Worm (Caenorhabditis elegans) whole organism, L3 larva: Measurements from ENCODE around the gene C52D10.3.

Experiments used
- R02D3.7 ChIP-seq: fragments of 150-350 bp; optimal IDR thresholded peaks from 2 replicates; lab custom pipeline; 2014; ENCODE audit warnings: missing biosample characterization, missing genetic modification characterization
- ama-1 ChIP-seq: fragments of 150-350 bp; optimal IDR thresholded peaks from 2 replicates; lab custom pipeline; 2018
- ceh-28 ChIP-seq: fragments of 150-350 bp; optimal IDR thresholded peaks from 2 replicates; lab custom pipeline; 2014; ENCODE audit warnings: missing biosample characterization, missing genetic modification reagents, missing genetic modification characterization
- ceh-82 ChIP-seq: fragments of 150-350 bp; optimal IDR thresholded peaks from 2 replicates; lab custom pipeline; 2014; ENCODE audit warnings: missing biosample characterization, missing genetic modification characterization
- egl-27 ChIP-seq: sonication (generic microtip); optimal IDR thresholded peaks from 4 replicates; lab custom pipeline; 2017; ENCODE audit warnings: missing biosample characterization, missing genetic modification reagents, missing genetic modification characterization
- egl-5 ChIP-seq: fragments of 150-350 bp; optimal IDR thresholded peaks from 2 replicates; lab custom pipeline; 2017; ENCODE audit warnings: missing biosample characterization, missing genetic modification reagents, missing genetic modification characterization, inconsistent platforms
- elt-1 ChIP-seq: fragments of 150-350 bp; optimal IDR thresholded peaks from 2 replicates; lab custom pipeline; 2014; ENCODE audit warnings: missing biosample characterization, missing genetic modification characterization
- elt-2 ChIP-seq: sonication (generic microtip); optimal IDR thresholded peaks from 2 replicates; lab custom pipeline; 2016; ENCODE audit warnings: missing genetic modification reagents, mild to moderate bottlenecking, missing genetic modification characterization, missing compliant biosample characterization
- elt-3 ChIP-seq, 3 experiments: fragments of 150-350 bp in 1 of 3; sonication (generic microtip) in 2 of 3; optimal IDR thresholded peaks; 2 replicates in 2 of 3; 4 replicates in 1 of 3; lab custom pipeline; 2014 to 2017; ENCODE audit warnings: missing biosample characterization in 3 of 3, missing genetic modification characterization in 3 of 3
- eor-1 ChIP-seq, 2 experiments: fragments of 150-350 bp; optimal IDR thresholded peaks; 2 replicates each; lab custom pipeline; 2014 to 2018; ENCODE audit warnings: missing biosample characterization in 2 of 2, missing genetic modification characterization in 2 of 2
- fkh-2 ChIP-seq: fragments of 150-350 bp; optimal IDR thresholded peaks from 2 replicates; lab custom pipeline; 2014; ENCODE audit warnings: missing biosample characterization, missing genetic modification reagents, missing genetic modification characterization
- fos-1 ChIP-seq: fragments of 150-350 bp; optimal IDR thresholded peaks from 2 replicates; lab custom pipeline; 2014; ENCODE audit warnings: missing biosample characterization, missing genetic modification characterization
- jun-1 ChIP-seq: fragments of 150-350 bp; optimal IDR thresholded peaks from 2 replicates; lab custom pipeline; 2014; ENCODE audit warnings: missing biosample characterization, missing genetic modification reagents, missing genetic modification characterization
- lin-15B ChIP-seq: fragments of 150-350 bp; optimal IDR thresholded peaks from 2 replicates; lab custom pipeline; 2014; ENCODE audit warnings: missing biosample characterization, missing genetic modification characterization
- lsy-12 ChIP-seq: sonication (generic microtip); optimal IDR thresholded peaks from 2 replicates; lab custom pipeline; 2016; ENCODE audit warnings: mild to moderate bottlenecking, missing genetic modification characterization, missing compliant biosample characterization
- mdl-1 ChIP-seq: fragments of 150-350 bp; optimal IDR thresholded peaks from 2 replicates; lab custom pipeline; 2014; ENCODE audit warnings: missing biosample characterization, missing genetic modification characterization
- mml-1 ChIP-seq: fragments of 150-350 bp; sonication (generic microtip); optimal IDR thresholded peaks from 3 replicates; lab custom pipeline; 2014; ENCODE audit warnings: missing biosample characterization, missing genetic modification characterization
- nfya-1 ChIP-seq: sonication (generic microtip); optimal IDR thresholded peaks from 2 replicates; lab custom pipeline; 2017; ENCODE audit warnings: missing genetic modification characterization, mild to moderate bottlenecking, missing compliant biosample characterization, antibody characterized with exemption, moderate library complexity; ENCODE audit not compliant: insufficient read depth
- nhr-11 ChIP-seq: fragments of 150-350 bp; optimal IDR thresholded peaks from 2 replicates; lab custom pipeline; 2014; ENCODE audit warnings: missing biosample characterization, missing genetic modification characterization
- nhr-23 ChIP-seq: fragments of 150-350 bp; optimal IDR thresholded peaks from 2 replicates; lab custom pipeline; 2014; ENCODE audit warnings: missing biosample characterization, missing genetic modification reagents, missing genetic modification characterization
- nhr-237 ChIP-seq: fragments of 150-350 bp; optimal IDR thresholded peaks from 2 replicates; lab custom pipeline; 2014; ENCODE audit warnings: missing biosample characterization, missing genetic modification characterization
- nhr-25 ChIP-seq: sonication (generic microtip); optimal IDR thresholded peaks from 2 replicates; lab custom pipeline; 2017; ENCODE audit warnings: missing biosample characterization, missing genetic modification characterization
- nhr-43 ChIP-seq: sonication (generic microtip); optimal IDR thresholded peaks from 2 replicates; lab custom pipeline; 2016; ENCODE audit warnings: mild to moderate bottlenecking, missing genetic modification characterization, missing compliant biosample characterization; ENCODE audit not compliant: poor library complexity, severe bottlenecking
- nhr-67 ChIP-seq: fragments of 150-350 bp; optimal IDR thresholded peaks from 2 replicates; lab custom pipeline; 2014; ENCODE audit warnings: missing biosample characterization, missing genetic modification characterization
- nhr-77 ChIP-seq: fragments of 150-350 bp; optimal IDR thresholded peaks from 2 replicates; lab custom pipeline; 2014; ENCODE audit warnings: missing biosample characterization, missing genetic modification characterization
- pha-4 ChIP-seq: fragments of 150-350 bp; optimal IDR thresholded peaks from 2 replicates; lab custom pipeline; 2014; ENCODE audit warnings: missing biosample characterization, missing genetic modification reagents, missing genetic modification characterization
- sea-2 ChIP-seq: fragments of 150-350 bp; sonication (generic microtip); optimal IDR thresholded peaks from 4 replicates; lab custom pipeline; 2014; ENCODE audit warnings: missing biosample characterization, missing genetic modification reagents, missing genetic modification characterization
- skn-1 ChIP-seq: fragments of 150-350 bp; optimal IDR thresholded peaks from 2 replicates; lab custom pipeline; 2014; ENCODE audit warnings: missing biosample characterization, missing genetic modification characterization
- snpc-4 ChIP-seq: fragments of 150-350 bp; optimal IDR thresholded peaks from 2 replicates; lab custom pipeline; 2014; ENCODE audit warnings: missing biosample characterization, missing genetic modification characterization
- tbx-2 ChIP-seq: sonication (generic microtip); optimal IDR thresholded peaks from 2 replicates; lab custom pipeline; 2016; ENCODE audit warnings: mild to moderate bottlenecking, missing genetic modification characterization, missing compliant biosample characterization
- unc-39 ChIP-seq: sonication (generic microtip); optimal IDR thresholded peaks from 4 replicates; lab custom pipeline; 2017; ENCODE audit warnings: missing biosample characterization, missing genetic modification characterization
- unc-62 ChIP-seq: fragments of 150-350 bp; sonication (generic microtip); optimal IDR thresholded peaks from 4 replicates; lab custom pipeline; 2014; ENCODE audit warnings: missing biosample characterization, missing genetic modification reagents, missing genetic modification characterization
- zag-1 ChIP-seq: fragments of 150-350 bp; optimal IDR thresholded peaks from 2 replicates; lab custom pipeline; 2014; ENCODE audit warnings: missing biosample characterization, missing genetic modification characterization
- ztf-11 ChIP-seq: fragments of 150-350 bp; optimal IDR thresholded peaks from 2 replicates; lab custom pipeline; 2014; ENCODE audit warnings: missing biosample characterization, missing genetic modification characterization
- ztf-4 ChIP-seq: fragments of 150-350 bp; optimal IDR thresholded peaks from 2 replicates; lab custom pipeline; 2014; ENCODE audit warnings: missing biosample characterization, missing genetic modification characterization

Gene C52D10.3

DNA sequence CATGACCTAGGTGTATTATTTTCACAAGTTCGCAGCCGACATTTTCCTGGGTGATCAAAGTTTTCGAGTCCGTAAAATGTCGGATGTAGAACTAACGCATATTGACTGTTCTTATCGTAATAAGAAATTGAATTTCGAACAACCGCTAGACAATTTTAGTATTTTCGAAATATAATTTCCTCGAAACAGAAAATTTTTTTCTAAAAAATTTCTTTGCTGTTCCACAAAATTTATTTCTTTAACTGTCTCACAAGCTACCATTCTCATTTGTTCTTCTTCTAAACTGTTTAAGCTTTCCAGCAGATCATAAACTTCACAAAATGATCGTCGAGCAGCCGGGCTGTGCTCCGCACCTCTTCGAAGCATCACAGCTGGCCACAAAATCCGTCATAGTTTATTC, at the start of gene C52D10.3:
C52D10.3 (plus strand) TSS at position 301 of the 400 bp plus-strand sequence.
- TF ChIP-seq unc-62 (GFP tag; lab: Kevin White, UChicago): no peak
- TF ChIP-seq sea-2 (GFP tag; lab: Kevin White, UChicago): no peak
- TF ChIP-seq nhr-77 (tag; lab: Kevin White, UChicago): no peak
- no peak for TF ChIP-seq R02D3.7 (tag; lab: Kevin White, UChicago)
- TF ChIP-seq unc-39: no peak
- no peak for TF ChIP-seq tbx-2 (tag; lab: Kevin White, UChicago)
- no peak for TF ChIP-seq fkh-2 (tag; lab: Kevin White, UChicago)
- no peak for TF ChIP-seq ztf-4 (tag; lab: Kevin White, UChicago)
- TF ChIP-seq lsy-12: no peak
- no peak for TF ChIP-seq nhr-67 (tag; lab: Kevin White, UChicago)
- no peak for TF ChIP-seq egl-27
- no peak for TF ChIP-seq nhr-237
- no peak for TF ChIP-seq ceh-28 (tag; lab: Kevin White, UChicago)
- no peak for TF ChIP-seq fos-1 (tag; lab: Kevin White, UChicago)
- TF ChIP-seq ztf-11 (tag; lab: Kevin White, UChicago): no peak

DNA sequence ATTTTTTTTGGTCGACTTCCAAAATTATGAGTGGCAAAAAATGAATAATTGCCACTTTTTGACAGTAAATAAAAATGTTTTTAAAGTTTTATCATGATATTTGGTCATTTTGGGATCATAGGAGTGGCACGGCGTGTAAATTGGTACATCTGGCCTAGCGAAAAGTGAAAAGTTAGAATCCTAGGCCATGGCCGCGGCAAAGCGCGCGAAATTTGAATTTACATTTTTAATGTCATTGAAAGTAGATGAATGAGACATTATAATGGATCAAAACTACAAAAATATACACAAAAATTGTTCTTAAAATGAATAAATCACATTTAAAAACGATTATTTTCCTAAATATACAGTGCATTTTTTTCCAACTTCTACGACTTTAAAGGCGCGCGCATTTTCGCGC, 49.8 kb upstream of the C52D10.3 start:
- TF ChIP-seq pha-4 (tag; lab: Kevin White, UChicago) (no peak), mml-1 (no peak), eor-1 (tag; optimal IDR thresholded peaks at IDR 0.05; lab: Kevin White, UChicago) (no peak), lin-15B (tag; lab: Kevin White, UChicago) (no peak), unc-62 (GFP tag; lab: Kevin White, UChicago) (no peak), ama-1 (lab: Kevin White, UChicago) (no peak), elt-1 (tag; lab: Kevin White, UChicago) (no peak), egl-5 (tag; lab: Kevin White, UChicago) (no peak), mdl-1 (no peak), nfya-1 (tag; lab: Kevin White, UChicago) (no peak), fos-1 (tag; lab: Kevin White, UChicago) (no peak), nhr-25 (tag; lab: Kevin White, UChicago) (no peak), skn-1 (no peak), ceh-82 (tag; lab: Kevin White, UChicago) (no peak), snpc-4 (tag; lab: Kevin White, UChicago) (no peak), elt-3 (tag; optimal IDR thresholded peaks at IDR 0.05; lab: Kevin White, UChicago) (no peak), ztf-4 (tag; lab: Kevin White, UChicago) (no peak), ceh-28 (tag; lab: Kevin White, UChicago) (no peak)

DNA sequence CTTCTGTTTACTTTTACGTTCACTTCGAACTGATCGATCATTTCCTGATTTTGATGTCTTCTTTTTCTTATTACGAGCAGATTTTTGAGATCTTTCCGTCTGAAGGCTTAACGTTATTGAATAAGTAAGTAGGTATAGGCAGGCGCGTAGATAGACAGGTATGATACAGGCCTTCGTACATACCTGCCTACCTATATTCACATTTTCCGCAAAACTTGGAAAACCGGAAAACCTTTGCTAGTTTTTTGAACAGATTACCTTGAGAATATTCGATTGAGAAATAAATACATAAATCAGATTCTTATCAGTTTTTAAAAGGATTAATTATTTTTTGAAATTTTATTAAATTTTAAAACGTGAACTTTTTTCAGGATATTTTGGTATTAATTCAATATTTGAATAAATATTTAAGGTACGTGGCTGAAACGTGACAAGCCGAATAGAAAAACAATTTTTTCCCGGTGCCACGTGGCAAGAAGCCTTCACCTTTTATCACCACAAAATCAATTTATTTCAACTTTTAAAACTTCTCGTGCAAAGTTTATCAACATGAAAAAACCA, 45.2 kb upstream of the C52D10.3 start, which contains the start of the genes Y116A8C.37 and Y116A8C.38:
Y116A8C.37 (minus strand) TSS at position 101 of the 561 bp plus-strand sequence.
Y116A8C.38 (plus strand) TSS at position 511 of the 561 bp plus-strand sequence.
- TF ChIP-seq elt-3 (tag; optimal IDR thresholded peaks at IDR 0.05; lab: Kevin White, UChicago): no peak
- TF ChIP-seq, all 47 proteins: peak for 0

DNA sequence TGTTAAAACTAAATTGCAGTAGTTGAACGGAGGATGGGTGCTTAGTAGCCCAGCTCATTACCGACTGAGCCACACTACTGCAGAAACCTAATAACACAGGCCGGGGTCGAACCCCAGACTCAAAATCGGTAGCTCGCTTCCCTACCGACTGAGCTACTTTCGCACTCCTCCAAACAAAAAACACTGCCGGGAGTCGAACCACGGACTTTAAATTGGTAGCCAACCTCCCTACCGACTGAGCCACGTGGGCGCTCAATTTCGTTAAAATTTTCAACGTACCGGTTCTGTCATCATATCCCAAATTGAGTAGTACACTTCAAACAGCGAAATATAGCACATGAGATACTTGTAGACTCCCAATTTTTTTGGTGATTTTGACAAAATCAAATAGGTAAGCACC, 25.9 kb upstream of the C52D10.3 start:
- no peak for TF ChIP-seq eor-1 (tag; optimal IDR thresholded peaks at IDR 0.05; lab: Kevin White, UChicago)
- TF ChIP-seq mml-1: no peak
- no peak for TF ChIP-seq sea-2 (GFP tag; lab: Kevin White, UChicago)
- TF ChIP-seq nfya-1 (tag; lab: Kevin White, UChicago): no peak
- no peak for TF ChIP-seq nhr-11 (tag; lab: Kevin White, UChicago)
- TF ChIP-seq nhr-23: no peak
- TF ChIP-seq ztf-11 (tag; lab: Kevin White, UChicago): no peak
- TF ChIP-seq elt-2 (tag; lab: Kevin White, UChicago): no peak
- no peak for TF ChIP-seq jun-1 (tag; lab: Kevin White, UChicago)

DNA sequence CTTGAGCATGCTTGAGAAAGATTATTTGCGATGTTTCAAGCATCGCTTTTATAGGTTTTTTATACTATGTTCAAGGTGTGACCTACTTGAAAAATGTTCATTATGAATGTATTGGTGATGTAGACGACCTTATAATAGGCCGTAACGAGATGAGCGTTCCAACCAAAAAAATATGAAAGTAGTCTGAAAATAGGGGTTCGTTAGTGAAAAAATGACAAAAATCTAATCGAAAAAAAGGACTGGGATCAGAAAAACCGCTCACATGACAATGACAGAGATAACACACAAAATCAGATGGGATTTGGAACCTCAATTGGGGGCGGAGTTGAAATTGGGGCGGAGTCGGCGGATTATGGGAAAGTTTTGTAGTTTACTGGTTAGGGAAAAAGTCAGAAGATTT, 25.4 kb upstream of the C52D10.3 start, which contains the start of gene Y116A8C.40:
Y116A8C.40 (minus strand) TSS at position 101 of the 400 bp plus-strand sequence.
- no peak for TF ChIP-seq nhr-23
- no peak for TF ChIP-seq skn-1
- TF ChIP-seq nhr-43: no peak
- TF ChIP-seq egl-27: no peak
- no peak for TF ChIP-seq zag-1 (tag; lab: Kevin White, UChicago)
- no peak for TF ChIP-seq ztf-11 (tag; lab: Kevin White, UChicago)
- no peak for TF ChIP-seq elt-2 (tag; lab: Kevin White, UChicago)
- no peak for TF ChIP-seq ceh-28 (tag; lab: Kevin White, UChicago)
